Worm (Caenorhabditis elegans) whole organism, L4/young adult: ENCODE measurements around the gene wrt-5.

Experiments used
- dao-5 ChIP-seq: sonication (generic microtip); optimal IDR thresholded peaks from 2 replicates; lab custom pipeline; 2016; ENCODE audit warnings: missing genotype, missing genetic modification characterization, moderate library complexity, missing compliant biosample characterization
- him-1 ChIP-seq: sonication (generic microtip); optimal IDR thresholded peaks from 2 replicates; lab custom pipeline; 2016; ENCODE audit warnings: missing genotype, missing genetic modification reagents, missing genetic modification characterization, missing compliant biosample characterization

ce11 chrIV:4085022-4085421 lies 33.6 kb upstream of the wrt-5 start:
- TF ChIP-seq him-1 (tag; lab: Kevin White, UChicago): no peak
- TF ChIP-seq dao-5 (tag; lab: Kevin White, UChicago): no peak
